Worm (Caenorhabditis elegans): Measurements from ENCODE around the gene ugt-55.

ugt-55 gene

DNA sequence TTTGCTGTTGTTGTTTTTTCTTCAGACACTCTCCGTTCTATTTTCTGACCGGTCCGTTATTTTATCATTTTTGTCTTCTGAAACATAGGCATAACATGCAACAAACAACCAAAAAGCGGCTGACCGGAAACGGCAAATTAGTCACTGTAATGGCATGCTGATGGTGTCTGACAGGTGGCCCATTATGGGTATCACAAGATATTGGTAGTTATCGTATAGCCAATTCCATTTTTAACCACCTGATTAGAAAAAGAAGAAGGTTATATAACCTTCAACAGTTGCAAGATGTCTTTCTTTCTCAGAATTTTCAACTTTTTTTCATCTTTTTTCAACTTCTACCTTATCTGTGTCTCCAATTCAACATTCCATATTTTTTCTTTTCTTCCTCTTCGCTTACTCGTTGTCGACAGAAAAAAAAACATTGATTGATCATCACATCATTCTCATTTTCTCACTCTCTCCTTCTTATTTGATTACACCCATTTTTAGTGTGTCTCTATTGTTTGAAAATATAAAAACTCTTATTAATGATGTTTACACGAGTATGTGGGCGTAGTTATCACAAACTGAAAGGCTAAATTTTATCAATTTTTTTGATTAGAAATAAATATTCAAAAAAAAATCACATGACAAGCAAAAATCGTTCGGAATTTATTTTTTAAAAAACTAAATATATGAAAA, 44.4 kb downstream of the ugt-55 start (continued):
- no peak for TF ChIP-seq ces-1 (GFP tag; optimal IDR thresholded peaks at IDR 0.05)
- peak; percentile 34 for TF ChIP-seq lir-3 (tag; optimal IDR thresholded peaks at IDR 0.05; ENCODE audit: poor library complexity)
- no peak for TF ChIP-seq mef-2 (tag; optimal IDR thresholded peaks at IDR 0.05)
- TF ChIP-seq ztf-4 (tag; optimal IDR thresholded peaks at IDR 0.05) = no peak
- no peak for TF ChIP-seq unc-62 (GFP tag; optimal IDR thresholded peaks at IDR 0.05)
- no peak for TF ChIP-seq unc-86 (tag; optimal IDR thresholded peaks at IDR 0.05)
- peak in 1 of 3 experiments; percentile 31 for TF ChIP-seq dpl-1 (GFP tag; optimal IDR thresholded peaks at IDR 0.05)
- peak; percentile 57 for TF ChIP-seq nhr-90 (tag; optimal IDR thresholded peaks at IDR 0.05; ENCODE audit: poor library complexity)
- TF ChIP-seq egl-27 (tag; optimal IDR thresholded peaks at IDR 0.05) = no peak
- no peak for TF ChIP-seq efl-3 (GFP tag; optimal IDR thresholded peaks at IDR 0.05)
- no peak for TF ChIP-seq zip-4 (GFP tag; optimal IDR thresholded peaks at IDR 0.05)
- no peak for TF ChIP-seq sox-4 (tag; optimal IDR thresholded peaks at IDR 0.05)
- TF ChIP-seq fkh-8 (tag; optimal IDR thresholded peaks at IDR 0.05) = no peak
- peak; percentile 24 for TF ChIP-seq blmp-1 (tag; optimal IDR thresholded peaks at IDR 0.05)
- TF ChIP-seq hpl-2 (GFP tag; optimal IDR thresholded peaks at IDR 0.05) = no peak
- TF ChIP-seq nhr-11 (tag; optimal IDR thresholded peaks at IDR 0.05) = no peak
- no peak for TF ChIP-seq alr-1 (tag; optimal IDR thresholded peaks at IDR 0.05; ENCODE audit: borderline replicate concordance)
- TF ChIP-seq C34B4.2 (tag; optimal IDR thresholded peaks at IDR 0.05) = no peak
- TF ChIP-seq hlh-17 (GFP tag; optimal IDR thresholded peaks at IDR 0.05; ENCODE audit: borderline replicate concordance) = no peak
- no peak for TF ChIP-seq hlh-4 (tag; optimal IDR thresholded peaks at IDR 0.05)
- TF ChIP-seq efl-1 (optimal IDR thresholded peaks at IDR 0.05) = no peak
- peak in 1 of 2 experiments; percentile 89 for TF ChIP-seq efl-1 (GFP tag; optimal IDR thresholded peaks at IDR 0.05 in 1 of 2)
- TF ChIP-seq ceh-82 (tag; optimal IDR thresholded peaks at IDR 0.05) = no peak
- peak; percentile 62 for TF ChIP-seq elt-2 (tag; optimal IDR thresholded peaks at IDR 0.05)
- no peak for TF ChIP-seq sup-37 (GFP tag; optimal IDR thresholded peaks at IDR 0.05)
- TF ChIP-seq isw-1 (GFP tag; IDR thresholded peaks at IDR 0.05) = no peak
- no peak for TF ChIP-seq dsc-1 (tag; optimal IDR thresholded peaks at IDR 0.05)
- TF ChIP-seq unc-30 (tag; optimal IDR thresholded peaks at IDR 0.05) = no peak
- TF ChIP-seq lin-13 (GFP tag; optimal IDR thresholded peaks at IDR 0.05) = no peak
- TF ChIP-seq nhr-76 (tag; optimal IDR thresholded peaks at IDR 0.05) = no peak
- no peak for TF ChIP-seq fkh-4 (tag; optimal IDR thresholded peaks at IDR 0.05; ENCODE audit: borderline replicate concordance)
- no peak for TF ChIP-seq swsn-7 (tag; optimal IDR thresholded peaks at IDR 0.05)
- TF ChIP-seq unc-130 (tag; optimal IDR thresholded peaks at IDR 0.05) = peak; percentile 62
- TF ChIP-seq xbp-1 (tag; optimal IDR thresholded peaks at IDR 0.05) = no peak
- no peak for TF ChIP-seq C04F5.9 (tag; optimal IDR thresholded peaks at IDR 0.05)
- no peak for TF ChIP-seq rnt-1 (tag; optimal IDR thresholded peaks at IDR 0.05)
- no peak for TF ChIP-seq nhr-84 (tag; optimal IDR thresholded peaks at IDR 0.05)
- peak; percentile 92 for TF ChIP-seq vab-15 (tag; optimal IDR thresholded peaks at IDR 0.05)
- TF ChIP-seq mep-1 (tag; optimal IDR thresholded peaks at IDR 0.05) = peak; percentile 43

DNA sequence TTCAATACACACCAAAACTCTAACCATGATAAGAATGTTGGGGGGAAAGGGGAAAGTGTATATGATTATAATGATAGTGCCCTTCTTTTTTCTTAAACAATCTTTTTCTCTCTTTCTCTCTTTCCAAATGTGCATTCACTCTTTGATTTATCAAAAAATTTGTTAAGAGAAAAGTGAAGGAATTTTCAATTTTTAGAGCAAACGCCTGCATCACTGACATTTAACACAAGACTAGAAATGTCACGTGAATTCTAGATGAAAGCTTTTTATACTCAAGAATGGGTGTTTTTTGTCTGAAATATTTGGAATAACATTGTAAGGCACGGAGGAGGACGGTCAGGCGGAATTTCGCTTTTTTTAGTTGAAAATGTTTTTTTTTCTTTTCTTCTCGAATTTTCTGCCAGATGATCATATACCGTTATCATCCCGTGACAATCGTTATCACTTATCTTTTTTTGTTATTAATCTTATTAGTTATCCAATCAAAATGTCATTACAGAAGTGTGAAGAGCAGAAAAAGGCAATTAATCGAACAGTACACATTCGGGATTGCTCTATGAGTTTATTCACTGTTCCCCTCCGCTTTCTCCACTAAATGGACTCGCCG, 45.6 kb downstream of the ugt-55 start, which contains the start of the genes frm-7 and F55C5.17:
Gene frm-7, plus strand, starts transcription at position 500 of the 607 bp plus-strand sequence.
Gene F55C5.17, plus strand, starts transcription at position 557 of the 607 bp plus-strand sequence.
- TF ChIP-seq elt-2 (tag; optimal IDR thresholded peaks at IDR 0.05) = peak; percentile 72
- peak; percentile 40 for TF ChIP-seq nhr-90 (tag; optimal IDR thresholded peaks at IDR 0.05; ENCODE audit: poor library complexity)
- peak in 1 of 6 experiments; percentile 10 for TF ChIP-seq elt-3 (tag; optimal IDR thresholded peaks at IDR 0.05)
- peak; percentile 43 for TF ChIP-seq nhr-71 (tag; optimal IDR thresholded peaks at IDR 0.05)
- TF ChIP-seq lin-14 (GFP tag; optimal IDR thresholded peaks at IDR 0.05) = peak; percentile 25
- TF ChIP-seq lin-13 (GFP tag; optimal IDR thresholded peaks at IDR 0.05) = no peak
- peak in 1 of 2 experiments; percentile 25 for TF ChIP-seq lin-35 (GFP tag; optimal IDR thresholded peaks at IDR 0.05)
- no peak for TF ChIP-seq efl-1 (optimal IDR thresholded peaks at IDR 0.05)
- peak in 1 of 2 experiments; percentile 90 for TF ChIP-seq efl-1 (GFP tag; optimal IDR thresholded peaks at IDR 0.05 in 1 of 2)
- no peak for TF ChIP-seq sox-4 (tag; optimal IDR thresholded peaks at IDR 0.05)
